Worm (Caenorhabditis elegans) whole organism, L2 larva: Measurements from ENCODE around the gene C08B11.9.

Source experiments
- C34F6.9 ChIP-seq: fragments of 150-350 bp; optimal IDR thresholded peaks from 2 replicates; lab custom pipeline; 2014; ENCODE audit warnings: missing biosample characterization, missing genetic modification characterization
- F13H6.1 ChIP-seq: sonication (generic microtip); optimal IDR thresholded peaks from 2 replicates; lab custom pipeline; 2016; ENCODE audit warnings: missing genetic modification characterization, missing compliant biosample characterization
- R02D3.7 ChIP-seq: fragments of 150-350 bp; optimal IDR thresholded peaks from 2 replicates; lab custom pipeline; 2014; ENCODE audit warnings: missing biosample characterization, missing genetic modification characterization
- Y55F3AM.14 ChIP-seq: fragments of 200-800 bp; sonication (Bioruptor generic); optimal IDR thresholded peaks from 2 replicates; lab custom pipeline; 2018; ENCODE audit warnings: mild to moderate bottlenecking, missing genetic modification characterization, missing compliant biosample characterization
- ZK546.5 ChIP-seq: sonication (generic microtip); optimal IDR thresholded peaks from 2 replicates; lab custom pipeline; 2017; ENCODE audit warnings: missing biosample characterization, missing genetic modification characterization
- ama-1 ChIP-seq: fragments of 150-350 bp; optimal IDR thresholded peaks from 2 replicates; lab custom pipeline; 2018; ENCODE audit warnings: inconsistent platforms
- blmp-1 ChIP-seq: sonication (generic microtip); optimal IDR thresholded peaks from 2 replicates; lab custom pipeline; 2017; ENCODE audit warnings: missing genetic modification characterization, mild to moderate bottlenecking, missing compliant biosample characterization, antibody characterized with exemption, moderate library complexity; ENCODE audit not compliant: insufficient read depth
- ceh-16 ChIP-seq: fragments of 150-350 bp; optimal IDR thresholded peaks from 2 replicates; lab custom pipeline; 2014; ENCODE audit warnings: missing biosample characterization, missing genetic modification characterization
- crh-2 ChIP-seq: sonication (generic microtip); optimal IDR thresholded peaks from 2 replicates; lab custom pipeline; 2017; ENCODE audit warnings: missing biosample characterization, missing genetic modification characterization
- dmd-4 ChIP-seq: sonication (generic microtip); optimal IDR thresholded peaks from 2 replicates; lab custom pipeline; 2017; ENCODE audit warnings: missing biosample characterization, missing genetic modification characterization
- egl-27 ChIP-seq: sonication (generic microtip); optimal IDR thresholded peaks from 3 replicates; lab custom pipeline; 2017; ENCODE audit warnings: missing biosample characterization, missing genetic modification reagents, missing genetic modification characterization
- elt-1 ChIP-seq: fragments of 150-350 bp; optimal IDR thresholded peaks from 2 replicates; lab custom pipeline; 2014; ENCODE audit warnings: missing biosample characterization, missing genetic modification characterization
- elt-3 ChIP-seq: sonication (generic microtip); optimal IDR thresholded peaks from 2 replicates; lab custom pipeline; 2017; ENCODE audit warnings: missing biosample characterization, missing genetic modification characterization
- fos-1 ChIP-seq: fragments of 150-350 bp; optimal IDR thresholded peaks from 2 replicates; lab custom pipeline; 2014; ENCODE audit warnings: missing biosample characterization, missing genetic modification characterization
- gmeb-1 ChIP-seq: fragments of 150-350 bp; optimal IDR thresholded peaks from 2 replicates; lab custom pipeline; 2014; ENCODE audit warnings: missing biosample characterization, missing genetic modification characterization
- lin-11 ChIP-seq: fragments of 150-350 bp; sonication (generic microtip); optimal IDR thresholded peaks from 2 replicates; lab custom pipeline; 2014; ENCODE audit warnings: missing biosample characterization, missing genetic modification characterization, inconsistent platforms, mixed read lengths
- lin-13 ChIP-seq: fragments of 150-350 bp; optimal IDR thresholded peaks from 2 replicates; lab custom pipeline; 2014; ENCODE audit warnings: missing biosample characterization, missing genetic modification reagents, missing genetic modification characterization
- lin-39 ChIP-seq: fragments of 150-350 bp; optimal IDR thresholded peaks from 2 replicates; lab custom pipeline; 2014; ENCODE audit warnings: missing biosample characterization, missing genetic modification reagents, missing genetic modification characterization
- lsy-2 ChIP-seq, 2 experiments: fragments of 150-350 bp in 1 of 2; sonication (generic microtip) in 1 of 2; optimal IDR thresholded peaks; 2 replicates each; lab custom pipeline; 2014 to 2017; ENCODE audit warnings: missing biosample characterization in 2 of 2, missing genetic modification characterization in 2 of 2
- mab-5 ChIP-seq: fragments of 150-350 bp; optimal IDR thresholded peaks from 2 replicates; lab custom pipeline; 2014; ENCODE audit warnings: missing biosample characterization, missing genetic modification characterization
- mbf-1 ChIP-seq: sonication (generic microtip); optimal IDR thresholded peaks from 2 replicates; lab custom pipeline; 2017; ENCODE audit warnings: missing biosample characterization, missing genetic modification characterization
- mdl-1 ChIP-seq, 2 experiments: fragments of 150-350 bp in 1 of 2; sonication (generic microtip) in 1 of 2; optimal IDR thresholded peaks; 2 replicates each; lab custom pipeline; 2017; ENCODE audit warnings: missing biosample characterization in 2 of 2, missing genetic modification characterization in 2 of 2
- nhr-11 ChIP-seq: fragments of 150-350 bp; optimal IDR thresholded peaks from 2 replicates; lab custom pipeline; 2014; ENCODE audit warnings: missing biosample characterization, missing genetic modification characterization
- nhr-12 ChIP-seq: fragments of 150-350 bp; optimal IDR thresholded peaks from 2 replicates; lab custom pipeline; 2014; ENCODE audit warnings: missing biosample characterization, missing genetic modification characterization
- nhr-129 ChIP-seq: fragments of 150-350 bp; optimal IDR thresholded peaks from 2 replicates; lab custom pipeline; 2014; ENCODE audit warnings: missing biosample characterization, missing genetic modification characterization
- nhr-21 ChIP-seq: fragments of 150-350 bp; optimal IDR thresholded peaks from 2 replicates; lab custom pipeline; 2014; ENCODE audit warnings: missing biosample characterization, missing genetic modification characterization
- nhr-6 ChIP-seq: fragments of 150-350 bp; optimal IDR thresholded peaks from 2 replicates; lab custom pipeline; 2014; ENCODE audit warnings: missing biosample characterization, missing genetic modification characterization
- nhr-77 ChIP-seq: fragments of 150-350 bp; optimal IDR thresholded peaks from 2 replicates; lab custom pipeline; 2014; ENCODE audit warnings: missing biosample characterization, missing genetic modification characterization
- sem-4 ChIP-seq: fragments of 150-350 bp; optimal IDR thresholded peaks from 2 replicates; lab custom pipeline; 2014; ENCODE audit warnings: missing biosample characterization, missing genetic modification reagents, missing genetic modification characterization
- skn-1 ChIP-seq: sonication (generic microtip); optimal IDR thresholded peaks from 2 replicates; lab custom pipeline; 2017; ENCODE audit warnings: missing biosample characterization, missing genetic modification characterization
- sma-3 ChIP-seq: sonication (generic microtip); optimal IDR thresholded peaks from 2 replicates; lab custom pipeline; 2016; ENCODE audit warnings: missing genetic modification reagents, missing genetic modification characterization, missing compliant biosample characterization
- sma-9 ChIP-seq, 2 experiments: fragments of 150-350 bp in 1 of 2; sonication (generic microtip) in 1 of 2; optimal IDR thresholded peaks; 2 replicates each; lab custom pipeline; 2014 to 2016; ENCODE audit warnings: missing genetic modification characterization in 2 of 2, mild to moderate bottlenecking in 1 of 2, missing biosample characterization in 1 of 2, missing compliant biosample characterization in 1 of 2, missing genetic modification reagents in 1 of 2, moderate library complexity in 1 of 2
- snpc-4 ChIP-seq: fragments of 150-350 bp; optimal IDR thresholded peaks from 2 replicates; lab custom pipeline; 2014; ENCODE audit warnings: missing biosample characterization, missing genetic modification characterization
- unc-39 ChIP-seq: fragments of 150-350 bp; optimal IDR thresholded peaks from 2 replicates; lab custom pipeline; 2014; ENCODE audit warnings: missing biosample characterization, missing genetic modification characterization
- unc-55 ChIP-seq: fragments of 150-350 bp; sonication (generic microtip); optimal IDR thresholded peaks from 3 replicates; lab custom pipeline; 2014; ENCODE audit warnings: missing biosample characterization, missing genetic modification reagents, missing genetic modification characterization
- zag-1 ChIP-seq: fragments of 150-350 bp; optimal IDR thresholded peaks from 2 replicates; lab custom pipeline; 2014; ENCODE audit warnings: missing biosample characterization, missing genetic modification characterization
- ztf-1 ChIP-seq: fragments of 200-800 bp; sonication (Bioruptor generic); conservative IDR thresholded peaks from 2 replicates; pipeline ENCODE4 v1.3.6; 2022; ENCODE audit warnings: missing genetic modification characterization, missing compliant biosample characterization
- ztf-11 ChIP-seq: sonication (generic microtip); optimal IDR thresholded peaks from 2 replicates; lab custom pipeline; 2017; ENCODE audit warnings: missing biosample characterization, missing genetic modification characterization

The C08B11.9 gene

DNA sequence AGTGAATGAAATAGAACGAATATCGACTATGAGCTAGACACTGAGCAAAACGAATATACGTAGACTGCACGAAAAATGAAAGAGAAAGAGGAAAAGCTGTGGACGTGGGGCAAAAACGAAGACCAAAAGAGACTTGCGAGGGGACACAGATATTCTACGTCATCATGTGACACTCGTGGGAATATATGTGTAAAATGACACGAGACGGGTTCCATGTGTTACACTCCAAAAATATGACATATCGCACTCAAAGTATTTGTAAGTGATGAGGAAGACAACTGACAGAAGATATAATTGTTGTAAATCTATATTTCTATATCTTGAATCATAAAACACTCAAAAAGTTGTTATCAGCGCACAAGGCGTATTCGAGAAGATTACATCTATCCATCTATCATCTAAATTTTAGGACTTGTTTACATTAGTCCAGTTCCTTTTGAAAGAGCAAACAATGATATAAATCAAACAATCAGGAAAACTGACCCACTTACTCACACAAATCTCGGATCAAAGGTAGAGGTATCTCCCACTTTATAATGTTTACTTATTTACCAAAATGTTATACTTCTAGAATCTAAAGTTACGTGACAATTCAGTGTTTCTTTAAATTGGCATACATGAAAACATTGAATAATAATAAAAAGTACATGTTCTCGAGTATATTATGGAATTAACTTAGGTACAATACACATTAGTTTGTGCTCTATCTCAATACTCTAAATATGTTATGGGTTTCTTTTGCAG lies 34.0 kb upstream of the C08B11.9 start (continued):
- TF ChIP-seq mbf-1, result no peak

ce11 chrII:8071012-8071625 lies 33.1 kb upstream of the C08B11.9 start:
- TF ChIP-seq sma-9 (GFP tag; optimal IDR thresholded peaks at IDR 0.05; lab: Kevin White, UChicago) (peak; percentile 53), sma-9 (tag; optimal IDR thresholded peaks at IDR 0.05; lab: Kevin White, UChicago) (no peak), nhr-12 (no peak), fos-1 (peak; percentile 36), crh-2 (tag; lab: Kevin White, UChicago) (peak; percentile 33), ztf-1 (GFP tag; lab: Robert Waterston, UW) (no peak), gmeb-1 (tag; lab: Kevin White, UChicago) (no peak), sma-3 (GFP tag; lab: Kevin White, UChicago) (peak; percentile 46), blmp-1 (peak; percentile 52), nhr-21 (peak; percentile 30)

- TF ChIP-seq sem-4 (tag; lab: Kevin White, UChicago) (no peak), F13H6.1 (tag; lab: Kevin White, UChicago) (no peak), ama-1 (lab: Kevin White, UChicago) (no peak), lin-13 (no peak), ZK546.5 (no peak), skn-1 (no peak), dmd-4 (tag; lab: Kevin White, UChicago) (no peak), lin-11 (tag; lab: Kevin White, UChicago) (no peak), R02D3.7 (tag; lab: Kevin White, UChicago) (no peak), crh-2 (tag; lab: Kevin White, UChicago) (no peak), C34F6.9 (tag; lab: Kevin White, UChicago) (no peak), lin-39 (tag; lab: Kevin White, UChicago) (no peak), ztf-11 (tag; lab: Kevin White, UChicago) (no peak), sma-3 (GFP tag; lab: Kevin White, UChicago) (no peak), blmp-1 (no peak), ztf-1 (GFP tag; lab: Robert Waterston, UW) (no peak), mdl-1 (tag; optimal IDR thresholded peaks at IDR 0.05; lab: Kevin White, UChicago) (no peak), mbf-1 (no peak), elt-1 (no peak), lsy-2 (tag; optimal IDR thresholded peaks at IDR 0.05; lab: Kevin White, UChicago) (no peak)
These were observed 28.0 kb upstream of the C08B11.9 start, which contains the start of gene pdha-1 for ce11 chrII:8065985-8066384. Gene pdha-1 (plus strand): TSS chrII:8066285.

DNA sequence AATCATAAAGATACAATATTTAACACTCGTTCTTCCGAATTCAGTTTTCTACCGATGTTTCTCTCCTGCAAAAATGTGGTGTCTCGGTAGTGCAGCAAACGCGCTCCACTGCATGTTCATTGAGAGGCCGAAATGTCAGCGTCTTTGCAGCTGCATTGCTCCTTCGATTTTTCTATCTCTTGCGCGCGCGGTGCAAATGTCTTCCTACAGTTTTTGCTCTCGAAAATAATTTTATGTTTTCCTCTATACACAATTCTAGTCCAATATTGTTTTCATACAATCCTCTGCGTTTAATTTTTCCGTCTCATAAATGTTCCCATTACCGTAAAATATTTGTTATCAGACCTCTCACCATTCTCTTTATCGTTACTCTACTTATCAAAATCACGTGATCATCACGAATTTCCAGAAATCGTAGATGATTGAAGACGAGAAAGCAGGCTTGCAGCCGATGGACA lies 24.4 kb upstream of the C08B11.9 start, which contains the start of gene ufd-2:
Gene ufd-2 (plus strand): TSS at position 408 of the 458 bp plus-strand sequence.
- TF ChIP-seq ceh-16 (tag; lab: Kevin White, UChicago), result no peak
- peak; percentile 21 for TF ChIP-seq Y55F3AM.14 (GFP tag; lab: Kevin White, UChicago)
- TF ChIP-seq ama-1 (lab: Kevin White, UChicago), result no peak
- TF ChIP-seq crh-2 (tag; lab: Kevin White, UChicago), result peak; percentile 75
- peak; percentile 28 to 85 for TF ChIP-seq lsy-2 (tag; optimal IDR thresholded peaks at IDR 0.05; lab: Kevin White, UChicago)
- no peak for TF ChIP-seq skn-1
- no peak for TF ChIP-seq egl-27 (tag; lab: Kevin White, UChicago)
- TF ChIP-seq nhr-77 (tag; lab: Kevin White, UChicago), result no peak
- TF ChIP-seq unc-39 (tag; lab: Kevin White, UChicago), result no peak
- peak; percentile 52 for TF ChIP-seq sma-9 (GFP tag; optimal IDR thresholded peaks at IDR 0.05; lab: Kevin White, UChicago)
- TF ChIP-seq sma-9 (tag; optimal IDR thresholded peaks at IDR 0.05; lab: Kevin White, UChicago), result no peak
- no peak for TF ChIP-seq sem-4 (tag; lab: Kevin White, UChicago)
- no peak for TF ChIP-seq elt-1
- TF ChIP-seq snpc-4, result peak; percentile 41
- TF ChIP-seq zag-1 (tag; lab: Kevin White, UChicago), result peak; percentile 23
- TF ChIP-seq sma-3 (GFP tag; lab: Kevin White, UChicago), result peak; percentile 64
- peak; percentile 89 for TF ChIP-seq C34F6.9 (tag; lab: Kevin White, UChicago)
- no peak for TF ChIP-seq nhr-11
- peak; percentile 4 for TF ChIP-seq nhr-6
- no peak for TF ChIP-seq mdl-1 (tag; optimal IDR thresholded peaks at IDR 0.05; lab: Kevin White, UChicago)
- TF ChIP-seq mab-5 (tag; lab: Kevin White, UChicago), result no peak
- no peak for TF ChIP-seq dmd-4 (tag; lab: Kevin White, UChicago)
- TF ChIP-seq elt-3 (tag; lab: Kevin White, UChicago), result no peak
- peak; percentile 60 for TF ChIP-seq fos-1
- TF ChIP-seq nhr-129, result peak; percentile 87
- TF ChIP-seq nhr-21, result peak; percentile 25
- no peak for TF ChIP-seq ztf-11 (tag; lab: Kevin White, UChicago)
- peak; percentile 70 for TF ChIP-seq lin-13
- peak; percentile 72 for TF ChIP-seq F13H6.1 (tag; lab: Kevin White, UChicago)
- TF ChIP-seq lin-11 (tag; lab: Kevin White, UChicago), result peak; percentile 53
- TF ChIP-seq unc-55 (GFP tag; lab: Kevin White, UChicago), result peak; percentile 79
